Worm (Caenorhabditis elegans): ENCODE measurements around the gene Y2H9A.6.

ce11 chrV:13411992-13412298, 31.7 kb upstream of the Y2H9A.6 start:
- TF ChIP-seq somi-1 (GFP tag; optimal IDR thresholded peaks at IDR 0.05) (no peak), ztf-18 (tag; optimal IDR thresholded peaks at IDR 0.05) (no peak), unc-62 (GFP tag; optimal IDR thresholded peaks at IDR 0.05) (no peak), let-607 (tag; optimal IDR thresholded peaks at IDR 0.05) (no peak), zfh-2 (GFP tag; conservative IDR thresholded peaks at IDR 0.05) (no peak)

All from whole organism, young adult.